Fruit fly (Drosophila melanogaster) whole organism, embryonic: ENCODE results near the gene sbr.
A peak's percentile ranks its signal among the peaks of the same experiment; 100 is the strongest.

Source experiments
- Abd-B ChIP-seq: fragments of 200-800 bp; sonication (Bioruptor generic); optimal IDR thresholded peaks from 2 replicates; lab custom pipeline; 2018; ENCODE audit warnings: missing biosample characterization, mild to moderate bottlenecking, missing genetic modification characterization, moderate library complexity
- Adf1 ChIP-seq: fragments of 200-800 bp; sonication (Bioruptor generic); IDR thresholded peaks from 2 replicates; pipeline ENCODE4 v1.3.6; 2022; ENCODE audit warnings: missing biosample characterization, missing genetic modification characterization
- Asciz ChIP-seq: fragments of 200-800 bp; sonication (Bioruptor generic); optimal IDR thresholded peaks from 2 replicates; lab custom pipeline; 2017; ENCODE audit warnings: missing biosample characterization, mild to moderate bottlenecking, missing genetic modification characterization, missing genetic modification reagents
- Atf6 ChIP-seq: fragments of 200-800 bp; sonication (Bioruptor generic); IDR thresholded peaks from 2 replicates; pipeline ENCODE4 v1.3.6; 2022; ENCODE audit warnings: missing biosample characterization, missing genetic modification characterization
- CG10654 ChIP-seq: fragments of 200-800 bp; sonication (Bioruptor generic); optimal IDR thresholded peaks from 2 replicates; lab custom pipeline; 2016; ENCODE audit warnings: missing biosample characterization, missing genetic modification characterization
- CG11247 ChIP-seq: fragments of 200-800 bp; sonication (Bioruptor generic); IDR thresholded peaks from 2 replicates; pipeline ENCODE4 v1.3.6; 2022; ENCODE audit warnings: missing biosample characterization, missing genetic modification characterization
- CG14667 ChIP-seq: fragments of 200-800 bp; sonication (Bioruptor generic); IDR thresholded peaks from 2 replicates; pipeline ENCODE4 v1.3.6; 2022; ENCODE audit warnings: missing biosample characterization, missing genetic modification characterization
- CG1602 ChIP-seq: fragments of 200-800 bp; sonication (Bioruptor generic); optimal IDR thresholded peaks from 3 replicates; lab custom pipeline; 2016; ENCODE audit warnings: missing biosample characterization, missing genetic modification characterization
- CG1647 ChIP-seq: fragments of 200-800 bp; sonication (Bioruptor generic); optimal IDR thresholded peaks from 3 replicates; lab custom pipeline; 2016; ENCODE audit warnings: missing biosample characterization, missing genetic modification characterization
- CG30403 ChIP-seq: fragments of 200-800 bp; sonication (Bioruptor generic); optimal IDR thresholded peaks from 3 replicates; lab custom pipeline; 2016; ENCODE audit warnings: missing biosample characterization, missing genetic modification characterization
- CG31224 ChIP-seq: fragments of 200-800 bp; sonication (Bioruptor generic); IDR thresholded peaks from 2 replicates; pipeline ENCODE4 v1.3.6; 2022; ENCODE audit warnings: missing biosample characterization, missing genetic modification characterization
- CG32532 ChIP-seq: fragments of 200-800 bp; sonication (Bioruptor generic); IDR thresholded peaks from 2 replicates; pipeline ENCODE4 v1.3.6; 2022; ENCODE audit warnings: missing biosample characterization, missing genetic modification characterization
- CG32767 ChIP-seq: fragments of 200-800 bp; sonication (Bioruptor generic); IDR thresholded peaks from 2 replicates; pipeline ENCODE4 v1.3.6; 2022; ENCODE audit warnings: missing biosample characterization, missing genetic modification characterization
- CG4328 ChIP-seq: fragments of 200-800 bp; sonication (Bioruptor generic); optimal IDR thresholded peaks from 3 replicates; lab custom pipeline; 2017; ENCODE audit warnings: missing biosample characterization, missing genetic modification reagents, missing genetic modification characterization
- CG4404 ChIP-seq: fragments of 200-800 bp; sonication (Bioruptor generic); IDR thresholded peaks from 2 replicates; pipeline ENCODE4 v1.3.6; 2022; ENCODE audit warnings: missing biosample characterization, missing genetic modification characterization
- CG4424 ChIP-seq: fragments of 200-800 bp; sonication (Bioruptor generic); optimal IDR thresholded peaks from 3 replicates; lab custom pipeline; 2016; ENCODE audit warnings: missing biosample characterization, missing genetic modification characterization
- CG4617 ChIP-seq: fragments of 200-800 bp; sonication (Bioruptor generic); optimal IDR thresholded peaks from 3 replicates; lab custom pipeline; 2016; ENCODE audit warnings: missing biosample characterization, missing genetic modification characterization, borderline replicate concordance
- CG8089 ChIP-seq: fragments of 200-800 bp; sonication (Bioruptor generic); optimal IDR thresholded peaks from 3 replicates; lab custom pipeline; 2016; ENCODE audit warnings: missing biosample characterization, missing genetic modification characterization
- CG9609 ChIP-seq: fragments of 200-800 bp; sonication (Bioruptor generic); optimal IDR thresholded peaks from 3 replicates; lab custom pipeline; 2016; ENCODE audit warnings: missing biosample characterization, missing genetic modification characterization
- CG9876 ChIP-seq: fragments of 200-800 bp; sonication (Bioruptor generic); optimal IDR thresholded peaks from 2 replicates; lab custom pipeline; 2016; ENCODE audit warnings: missing biosample characterization, missing genetic modification characterization
- CkIIα-i1 ChIP-seq: fragments of 200-800 bp; sonication (Bioruptor generic); IDR thresholded peaks from 2 replicates; pipeline ENCODE4 v1.3.6; 2022; ENCODE audit warnings: missing biosample characterization, missing genetic modification characterization
- Ets97D ChIP-seq: fragments of 200-800 bp; sonication (Bioruptor generic); optimal IDR thresholded peaks from 3 replicates; lab custom pipeline; 2016; ENCODE audit warnings: missing biosample characterization, missing genetic modification characterization
- Gsc ChIP-seq: fragments of 200-800 bp; sonication (Bioruptor generic); IDR thresholded peaks from 2 replicates; pipeline ENCODE4 v1.3.6; 2022; ENCODE audit warnings: missing biosample characterization, missing genetic modification characterization
- Hr39 ChIP-seq: fragments of >200 bp; optimal IDR thresholded peaks from 2 replicates; lab custom pipeline; 2017
- Mad ChIP-seq: fragments of 200-800 bp; sonication (Bioruptor generic); optimal IDR thresholded peaks from 2 replicates; lab custom pipeline; 2016; ENCODE audit warnings: missing biosample characterization, missing genetic modification characterization
- Max ChIP-seq: fragments of 200-800 bp; sonication (Bioruptor generic); optimal IDR thresholded peaks from 2 replicates; lab custom pipeline; 2016; ENCODE audit warnings: missing biosample characterization, mild to moderate bottlenecking, missing genetic modification characterization
- Meics ChIP-seq: fragments of 200-800 bp; sonication (Bioruptor generic); optimal IDR thresholded peaks from 2 replicates; lab custom pipeline; 2017; ENCODE audit warnings: missing biosample characterization, mild to moderate bottlenecking, missing genetic modification characterization
- Nf-YB ChIP-seq: fragments of 200-800 bp; sonication (Bioruptor generic); optimal IDR thresholded peaks from 3 replicates; lab custom pipeline; 2019; ENCODE audit warnings: missing biosample characterization, mild to moderate bottlenecking, missing genetic modification characterization, moderate library complexity
- Ravus ChIP-seq: fragments of 200-800 bp; sonication (Bioruptor generic); IDR thresholded peaks from 2 replicates; pipeline ENCODE4 v1.3.6; 2022; ENCODE audit warnings: missing biosample characterization, missing genetic modification characterization
- amos ChIP-seq: fragments of 200-800 bp; sonication (Bioruptor generic); IDR thresholded peaks from 2 replicates; pipeline ENCODE4 v1.3.6; 2022; ENCODE audit warnings: missing biosample characterization, missing genetic modification characterization; ENCODE audit not compliant: partially characterized antibody
- aop ChIP-seq: fragments of 200-800 bp; sonication (Bioruptor generic); IDR thresholded peaks from 2 replicates; pipeline ENCODE4 v1.3.6; 2022; ENCODE audit warnings: missing biosample characterization, missing genetic modification characterization
- ap ChIP-seq: fragments of 200-800 bp; sonication (Bioruptor generic); IDR thresholded peaks from 2 replicates; pipeline ENCODE4 v1.3.6; 2022; ENCODE audit warnings: missing biosample characterization, missing genetic modification characterization
- az2 ChIP-seq: fragments of 200-800 bp; sonication (Bioruptor generic); optimal IDR thresholded peaks from 3 replicates; lab custom pipeline; 2016; ENCODE audit warnings: missing biosample characterization, missing genetic modification characterization
- bowl ChIP-seq: fragments of 200-800 bp; sonication (Bioruptor generic); IDR thresholded peaks from 2 replicates; pipeline ENCODE4 v1.3.6; 2022; ENCODE audit warnings: missing biosample characterization, missing genetic modification characterization
- fd64A ChIP-seq: fragments of 200-800 bp; sonication (Bioruptor generic); optimal IDR thresholded peaks from 3 replicates; lab custom pipeline; 2018; ENCODE audit warnings: missing biosample characterization, mild to moderate bottlenecking, missing genetic modification characterization
- hth ChIP-seq: fragments of >200 bp; optimal IDR thresholded peaks from 2 replicates; lab custom pipeline; 2017; ENCODE audit warnings: inconsistent platforms
- ken ChIP-seq: fragments of 200-800 bp; sonication (Bioruptor generic); IDR thresholded peaks from 3 replicates; pipeline ENCODE4 v1.3.6; 2022; ENCODE audit warnings: missing biosample characterization, missing genetic modification characterization
- luna ChIP-seq: fragments of 200-800 bp; sonication (Bioruptor generic); optimal IDR thresholded peaks from 2 replicates; lab custom pipeline; 2016; ENCODE audit warnings: missing biosample characterization, missing genetic modification characterization
- mld ChIP-seq: fragments of 200-800 bp; sonication (Bioruptor generic); IDR thresholded peaks from 3 replicates; pipeline ENCODE4 v1.3.6; 2022; ENCODE audit warnings: missing biosample characterization, missing genetic modification characterization; ENCODE audit not compliant: partially characterized antibody
- nau ChIP-seq: fragments of 200-800 bp; sonication (Bioruptor generic); optimal IDR thresholded peaks from 3 replicates; lab custom pipeline; 2017; ENCODE audit warnings: missing biosample characterization, mild to moderate bottlenecking, missing genetic modification characterization, missing genetic modification reagents
- psq ChIP-seq: fragments of 200-800 bp; sonication (Bioruptor generic); optimal IDR thresholded peaks from 2 replicates; lab custom pipeline; 2017; ENCODE audit warnings: missing biosample characterization, missing genetic modification characterization
- repo ChIP-seq: fragments of 200-800 bp; sonication (Bioruptor generic); optimal IDR thresholded peaks from 2 replicates; lab custom pipeline; 2016; ENCODE audit warnings: missing biosample characterization, missing genetic modification characterization
- ro ChIP-seq: fragments of 200-800 bp; sonication (Bioruptor generic); IDR thresholded peaks from 2 replicates; pipeline ENCODE4 v1.3.6; 2022; ENCODE audit warnings: missing biosample characterization, missing genetic modification characterization
- row ChIP-seq: fragments of 200-800 bp; sonication (Bioruptor generic); IDR thresholded peaks from 3 replicates; pipeline ENCODE4 v1.3.6; 2022; ENCODE audit warnings: missing biosample characterization, missing genetic modification characterization
- seq ChIP-seq: fragments of 200-800 bp; sonication (Bioruptor generic); IDR thresholded peaks from 2 replicates; pipeline ENCODE4 v1.3.6; 2022; ENCODE audit warnings: missing biosample characterization, missing genetic modification characterization
- sim ChIP-seq: fragments of 200-800 bp; sonication (Bioruptor generic); IDR thresholded peaks from 2 replicates; pipeline ENCODE4 v1.3.6; 2022; ENCODE audit warnings: missing biosample characterization, missing genetic modification characterization
- sisA ChIP-seq: fragments of 200-800 bp; sonication (Bioruptor generic); IDR thresholded peaks from 2 replicates; pipeline ENCODE4 v1.3.6; 2022; ENCODE audit warnings: missing biosample characterization, missing genetic modification characterization
- slbo ChIP-seq: fragments of 200-800 bp; sonication (Bioruptor generic); IDR thresholded peaks from 2 replicates; pipeline ENCODE4 v1.3.6; 2022; ENCODE audit warnings: missing biosample characterization, missing genetic modification characterization
- tio ChIP-seq: fragments of 200-800 bp; sonication (Bioruptor generic); optimal IDR thresholded peaks from 2 replicates; lab custom pipeline; 2017; ENCODE audit warnings: missing biosample characterization, missing genetic modification characterization, inconsistent platforms
- usp ChIP-seq: fragments of >200 bp; optimal IDR thresholded peaks from 2 replicates; lab custom pipeline; 2017; ENCODE audit warnings: missing biosample characterization, missing genetic modification characterization
- yki ChIP-seq: fragments of >200 bp; optimal IDR thresholded peaks from 3 replicates; lab custom pipeline; 2018
- zfh2 ChIP-seq: fragments of 200-800 bp; sonication (Bioruptor generic); optimal IDR thresholded peaks from 2 replicates; lab custom pipeline; 2016; ENCODE audit warnings: missing biosample characterization, missing genetic modification characterization

sbr gene

dm6 chrX:10802457-10803378 lies 44.2 kb downstream of the sbr start (continued):
- TF ChIP-seq repo (no peak), Atf6 (GFP tag; lab: Robert Waterston, UW) (no peak), ap (GFP tag; lab: Robert Waterston, UW) (no peak), ro (GFP tag; lab: Robert Waterston, UW) (no peak), CG4424 (GFP tag; lab: Kevin White, UChicago) (peak; percentile 38), CG11247 (GFP tag; lab: Robert Waterston, UW) (no peak), CG10654 (GFP tag; lab: Kevin White, UChicago) (no peak), CG4404 (GFP tag; lab: Robert Waterston, UW) (no peak), fd64A (GFP tag; lab: Kevin White, UChicago) (no peak), Ets97D (GFP tag; lab: Kevin White, UChicago) (no peak), CG32532 (GFP tag; lab: Robert Waterston, UW) (peak; percentile 37; the same call in 1 of the 2 replicates), Adf1 (GFP tag; lab: Robert Waterston, UW) (no peak; the same call in 1 of the 2 replicates), tio (peak; percentile 16), Nf-YB (no peak), seq (GFP tag; lab: Robert Waterston, UW) (peak; percentile 65; the same call in 1 of the 2 replicates), bowl (GFP tag; lab: Robert Waterston, UW) (no peak), CG9609 (no peak), CG1602 (peak; percentile 36), usp (no peak), amos (GFP tag; lab: Robert Waterston, UW) (no peak), row (GFP tag; lab: Robert Waterston, UW) (peak; percentile 75), Abd-B (no peak), nau (GFP tag; lab: Kevin White, UChicago) (no peak), zfh2 (GFP tag; lab: Kevin White, UChicago) (no peak), CG9876 (GFP tag; lab: Kevin White, UChicago) (no peak), sisA (0 out of 2 replicates have a peak, but pooled peaks have one; percentile 33), sim (GFP tag; lab: Robert Waterston, UW) (no peak), ken (GFP tag; lab: Robert Waterston, UW) (no peak), Max (GFP tag; lab: Kevin White, UChicago) (no peak), CG8089 (no peak), Asciz (GFP tag; lab: Kevin White, UChicago) (peak; percentile 71), az2 (GFP tag; lab: Kevin White, UChicago) (peak; percentile 53), CG31224 (GFP tag; lab: Robert Waterston, UW) (no peak), yki (lab: Kevin White, UChicago) (no peak), aop (GFP tag; lab: Robert Waterston, UW) (no peak), luna (GFP tag; lab: Kevin White, UChicago) (no peak), CG4617 (GFP tag; lab: Kevin White, UChicago) (no peak), Meics (GFP tag; lab: Kevin White, UChicago) (peak; percentile 69), CG1647 (no peak), CG32767 (no peak; the same call in 1 of the 2 replicates), Hr39 (lab: Kevin White, UChicago) (no peak), hth (lab: Kevin White, UChicago) (no peak), Ravus (GFP tag; lab: Robert Waterston, UW) (no peak), CG30403 (GFP tag; lab: Kevin White, UChicago) (no peak), CG14667 (GFP tag; lab: Robert Waterston, UW) (no peak), slbo (GFP tag; lab: Robert Waterston, UW) (peak; percentile 31; the same call in 1 of the 2 replicates), mld (GFP tag; lab: Robert Waterston, UW) (no peak), Gsc (no peak), CkIIα-i1 (GFP tag; lab: Robert Waterston, UW) (no peak), psq (GFP tag; lab: Kevin White, UChicago) (no peak), CG4328 (no peak), Mad (GFP tag; lab: Kevin White, UChicago) (no peak)
